Worm (Caenorhabditis elegans) whole organism, young adult: ENCODE measurements around the gene sedl-1.

ENCODE experiments used
- F10E7.11 ChIP-seq: sonication (generic microtip); optimal IDR thresholded peaks from 2 replicates; lab custom pipeline; 2017; ENCODE audit warnings: mild to moderate bottlenecking, missing genetic modification characterization, moderate library complexity, missing compliant biosample characterization
- F33H1.4 ChIP-seq: fragments of 200-800 bp; sonication (Bioruptor generic); IDR thresholded peaks from 2 replicates; pipeline ENCODE4 v1.3.6; 2022; ENCODE audit warnings: missing genetic modification reagents, missing genetic modification characterization, missing compliant biosample characterization
- F52B5.7 ChIP-seq: sonication (generic microtip); optimal IDR thresholded peaks from 2 replicates; lab custom pipeline; 2016; ENCODE audit warnings: mild to moderate bottlenecking, missing genetic modification characterization, missing compliant biosample characterization
- Y53F4B.3 ChIP-seq: fragments of 200-800 bp; sonication (Bioruptor generic); IDR thresholded peaks from 2 replicates; pipeline ENCODE4 v1.3.6; 2022; ENCODE audit warnings: missing genetic modification reagents, missing genetic modification characterization, missing compliant biosample characterization
- Y53G8AR.9 ChIP-seq: fragments of 200-800 bp; sonication (Bioruptor generic); conservative IDR thresholded peaks from 2 replicates; pipeline ENCODE4 v1.3.6; 2022; ENCODE audit warnings: missing genetic modification reagents, missing genetic modification characterization, missing compliant biosample characterization
- Y95B8A.8 ChIP-seq: fragments of 200-800 bp; sonication (Bioruptor generic); IDR thresholded peaks from 2 replicates; pipeline ENCODE4 v1.3.6; 2022; ENCODE audit warnings: missing genetic modification reagents, missing genetic modification characterization, missing compliant biosample characterization
- aptf-2 ChIP-seq: fragments of 200-800 bp; sonication (Bioruptor generic); conservative IDR thresholded peaks from 2 replicates; pipeline ENCODE4 v1.3.6; 2022; ENCODE audit warnings: missing genetic modification reagents, missing genetic modification characterization, missing compliant biosample characterization
- aptf-3 ChIP-seq: fragments of 200-800 bp; sonication (Bioruptor generic); IDR thresholded peaks from 2 replicates; pipeline ENCODE4 v1.3.6; 2022; ENCODE audit warnings: missing genetic modification characterization, missing compliant biosample characterization
- atf-7 ChIP-seq: sonication (generic microtip); optimal IDR thresholded peaks from 2 replicates; lab custom pipeline; 2017; ENCODE audit warnings: mild to moderate bottlenecking, missing genetic modification characterization, missing compliant biosample characterization
- bed-2 ChIP-seq: fragments of 200-800 bp; sonication (Bioruptor generic); IDR thresholded peaks from 2 replicates; pipeline ENCODE4 v1.3.6; 2022; ENCODE audit warnings: missing genetic modification reagents, missing genetic modification characterization, missing compliant biosample characterization
- cebp-1 ChIP-seq, 2 experiments: fragments of 200-800 bp in 1 of 2; sonication (Bioruptor generic) in 1 of 2; sonication (generic microtip) in 1 of 2; IDR thresholded peaks in 1 of 2; optimal IDR thresholded peaks in 1 of 2; 2 replicates each; pipeline versions ENCODE4 v1.3.6 to Lab custom; 2017 to 2022; ENCODE audit warnings: missing compliant biosample characterization in 2 of 2, missing genetic modification characterization in 2 of 2, mild to moderate bottlenecking in 1 of 2, missing genetic modification reagents in 1 of 2, moderate library complexity in 1 of 2
- ceh-58 ChIP-seq: fragments of 200-800 bp; sonication (Bioruptor generic); IDR thresholded peaks from 2 replicates; pipeline ENCODE4 v1.3.6; 2022; ENCODE audit warnings: missing genetic modification characterization, missing compliant biosample characterization
- ceh-91 ChIP-seq: fragments of 200-800 bp; sonication (Bioruptor generic); IDR thresholded peaks from 2 replicates; pipeline ENCODE4 v1.3.6; 2022; ENCODE audit warnings: missing genetic modification reagents, missing genetic modification characterization, missing compliant biosample characterization
- die-1 ChIP-seq: sonication (generic microtip); optimal IDR thresholded peaks from 2 replicates; lab custom pipeline; 2016; ENCODE audit warnings: missing genotype, mild to moderate bottlenecking, missing genetic modification characterization, missing compliant biosample characterization
- dox-1 ChIP-seq: fragments of 200-800 bp; sonication (Bioruptor generic); IDR thresholded peaks from 2 replicates; pipeline ENCODE4 v1.3.6; 2022; ENCODE audit warnings: missing genetic modification reagents, missing genetic modification characterization, missing compliant biosample characterization
- dpl-1 ChIP-seq: fragments of 150-350 bp; optimal IDR thresholded peaks from 2 replicates; lab custom pipeline; 2014; ENCODE audit warnings: missing biosample characterization, missing genetic modification reagents, missing genetic modification characterization
- efl-1 ChIP-seq: fragments of 150-350 bp; optimal IDR thresholded peaks from 2 replicates; lab custom pipeline; 2014; ENCODE audit warnings: missing biosample characterization, missing genetic modification reagents, missing genetic modification characterization
- egrh-3 ChIP-seq: fragments of 200-800 bp; sonication (Bioruptor generic); IDR thresholded peaks from 2 replicates; pipeline ENCODE4 v1.3.6; 2022; ENCODE audit warnings: missing genetic modification reagents, missing genetic modification characterization, missing compliant biosample characterization
- hlh-26 ChIP-seq: fragments of 200-800 bp; sonication (Bioruptor generic); conservative IDR thresholded peaks from 2 replicates; pipeline ENCODE4 v1.3.6; 2022; ENCODE audit warnings: missing genetic modification reagents, missing genetic modification characterization, missing compliant biosample characterization
- hmg-1.2 ChIP-seq: fragments of 200-800 bp; sonication (Bioruptor generic); IDR thresholded peaks from 2 replicates; pipeline ENCODE4 v1.3.6; 2022; ENCODE audit warnings: missing genetic modification reagents, missing genetic modification characterization, missing compliant biosample characterization
- hrde-1 ChIP-seq: sonication (generic microtip); optimal IDR thresholded peaks from 2 replicates; lab custom pipeline; 2016; ENCODE audit warnings: missing genetic modification characterization, mild to moderate bottlenecking, missing compliant biosample characterization, moderate library complexity, missing genotype, missing genetic modification reagents, borderline replicate concordance
- lin-35 ChIP-seq, 3 experiments: fragments of 150-350 bp in 2 of 3; sonication (generic microtip) in 1 of 3; optimal IDR thresholded peaks; 2 replicates each; lab custom pipeline; 2014 to 2018; ENCODE audit warnings: missing biosample characterization in 3 of 3, missing genetic modification characterization in 3 of 3, missing genetic modification reagents in 3 of 3
- lir-1 ChIP-seq: fragments of 200-800 bp; sonication (Bioruptor generic); conservative IDR thresholded peaks from 2 replicates; pipeline ENCODE4 v1.3.6; 2022; ENCODE audit warnings: missing genetic modification reagents, missing genetic modification characterization, missing compliant biosample characterization
- madf-10 ChIP-seq: sonication (generic microtip); optimal IDR thresholded peaks from 2 replicates; lab custom pipeline; 2016; ENCODE audit warnings: mild to moderate bottlenecking, missing genetic modification characterization, missing compliant biosample characterization
- madf-6 ChIP-seq: fragments of 200-800 bp; sonication (Bioruptor generic); IDR thresholded peaks from 2 replicates; pipeline ENCODE4 v1.3.6; 2022; ENCODE audit warnings: missing genetic modification reagents, missing genetic modification characterization, missing compliant biosample characterization
- madf-8 ChIP-seq: fragments of 200-800 bp; sonication (Bioruptor generic); conservative IDR thresholded peaks from 2 replicates; pipeline ENCODE4 v1.3.6; 2022; ENCODE audit warnings: missing genetic modification reagents, missing genetic modification characterization, missing compliant biosample characterization
- mcd-1 ChIP-seq: fragments of 200-800 bp; sonication (Bioruptor generic); IDR thresholded peaks from 2 replicates; pipeline ENCODE4 v1.3.6; 2022; ENCODE audit warnings: missing genetic modification reagents, missing genetic modification characterization, missing compliant biosample characterization
- mel-28 ChIP-seq: sonication (generic microtip); optimal IDR thresholded peaks from 2 replicates; lab custom pipeline; 2016; ENCODE audit warnings: borderline replicate concordance, mild to moderate bottlenecking, missing genetic modification characterization, missing compliant biosample characterization
- nhr-120 ChIP-seq: fragments of 200-800 bp; sonication (Bioruptor generic); IDR thresholded peaks from 2 replicates; pipeline ENCODE4 v1.3.6; 2022; ENCODE audit warnings: missing genetic modification characterization, missing compliant biosample characterization
- nhr-80 ChIP-seq: sonication (generic microtip); optimal IDR thresholded peaks from 2 replicates; lab custom pipeline; 2016; ENCODE audit warnings: missing genetic modification characterization, missing compliant biosample characterization
- rcor-1 ChIP-seq: fragments of 200-800 bp; sonication (Bioruptor generic); IDR thresholded peaks from 2 replicates; pipeline ENCODE4 v1.3.6; 2022; ENCODE audit warnings: missing genetic modification reagents, missing genetic modification characterization, missing compliant biosample characterization
- sdz-38 ChIP-seq: sonication (generic microtip); optimal IDR thresholded peaks from 2 replicates; lab custom pipeline; 2016; ENCODE audit warnings: missing genotype, missing genetic modification characterization, missing compliant biosample characterization
- snpc-3.4 ChIP-seq: sonication (generic microtip); optimal IDR thresholded peaks from 2 replicates; lab custom pipeline; 2017; ENCODE audit warnings: missing genetic modification characterization, mild to moderate bottlenecking, missing compliant biosample characterization, antibody characterized with exemption, moderate library complexity, missing genotype, missing genetic modification reagents
- tbp1 ChIP-seq: fragments of 200-800 bp; sonication (Bioruptor generic); optimal IDR thresholded peaks from 2 replicates; lab custom pipeline; 2018; ENCODE audit warnings: mild to moderate bottlenecking, missing genetic modification characterization, missing compliant biosample characterization
- tbx-9 ChIP-seq: sonication (generic microtip); optimal IDR thresholded peaks from 2 replicates; lab custom pipeline; 2016; ENCODE audit warnings: borderline replicate concordance, missing genetic modification characterization, inconsistent platforms, missing compliant biosample characterization
- zim-3 ChIP-seq: sonication (generic microtip); optimal IDR thresholded peaks from 2 replicates; lab custom pipeline; 2017; ENCODE audit warnings: mild to moderate bottlenecking, missing genetic modification characterization, moderate library complexity, missing compliant biosample characterization
- ztf-22 ChIP-seq: fragments of 200-800 bp; sonication (Bioruptor generic); optimal IDR thresholded peaks from 2 replicates; lab custom pipeline; 2018; ENCODE audit warnings: mild to moderate bottlenecking, missing genetic modification characterization, moderate library complexity, missing compliant biosample characterization
- ztf-25 ChIP-seq: fragments of 200-800 bp; sonication (Bioruptor generic); IDR thresholded peaks from 2 replicates; pipeline ENCODE4 v1.3.6; 2022; ENCODE audit warnings: missing genetic modification reagents, missing genetic modification characterization, missing compliant biosample characterization
- ztf-26 ChIP-seq: sonication (generic microtip); optimal IDR thresholded peaks from 2 replicates; lab custom pipeline; 2017; ENCODE audit warnings: missing genetic modification characterization, missing compliant biosample characterization
- ztf-28 ChIP-seq: fragments of 200-800 bp; sonication (Bioruptor generic); IDR thresholded peaks from 2 replicates; pipeline ENCODE4 v1.3.6; 2022; ENCODE audit warnings: missing genetic modification reagents, missing genetic modification characterization, missing compliant biosample characterization

Gene sedl-1

ce11 chrX:1420524-1420923 is 19.5 kb downstream of the sedl-1 start:
- TF ChIP-seq nhr-80 (tag; lab: Kevin White, UChicago): peak; percentile 9
- no peak for TF ChIP-seq efl-1 (GFP tag; lab: Kevin White, UChicago)
- TF ChIP-seq madf-8 (GFP tag; lab: Robert Waterston, UW): no peak
- TF ChIP-seq ztf-26: no peak
- TF ChIP-seq sdz-38: no peak
- peak; percentile 46 for TF ChIP-seq mcd-1

ce11 chrX:1419163-1419696 is 20.8 kb downstream of the sedl-1 start, which contains the start of gene F19G12.9:
Gene F19G12.9 (plus strand): TSS chrX:1419213.
- TF ChIP-seq nhr-80 (tag; lab: Kevin White, UChicago) (peak; percentile 9), mcd-1 (peak; percentile 84), hmg-1.2 (GFP tag; lab: Robert Waterston, UW) (peak; percentile 58), hrde-1 (tag; lab: Kevin White, UChicago) (no peak)

- TF ChIP-seq dox-1 (GFP tag; lab: Robert Waterston, UW): 0 out of 2 replicates have a peak, but pooled peaks have one; percentile 28
- TF ChIP-seq snpc-3.4 (tag; lab: Kevin White, UChicago): no peak
- TF ChIP-seq mcd-1: 0 out of 2 replicates have a peak, but pooled peaks have one; percentile 29
- no peak for TF ChIP-seq mel-28 (tag; lab: Kevin White, UChicago)
- peak; percentile 37 for TF ChIP-seq nhr-80 (tag; lab: Kevin White, UChicago)
Observed at ce11 chrX:1416776-1417354, 23.2 kb downstream of the sedl-1 start, which contains the start of the genes F19G12.4 and F19G12.8. Gene F19G12.4 (plus strand): TSS chrX:1417304. Gene F19G12.8 (plus strand): TSS chrX:1417320.

ce11 chrX:1412844-1413243 is 27.2 kb downstream of the sedl-1 start, which contains the start of gene srh-19:
Gene srh-19 (plus strand): TSS chrX:1413144.
- TF ChIP-seq madf-6 (GFP tag; lab: Robert Waterston, UW): no peak
- TF ChIP-seq Y53F4B.3 (GFP tag; lab: Robert Waterston, UW): no peak
- TF ChIP-seq nhr-120 (GFP tag; lab: Robert Waterston, UW): no peak
- TF ChIP-seq Y53G8AR.9 (GFP tag; lab: Robert Waterston, UW): no peak
- no peak for TF ChIP-seq lin-35 (GFP tag; optimal IDR thresholded peaks at IDR 0.05; lab: Kevin White, UChicago)
- TF ChIP-seq zim-3 (tag; lab: Kevin White, UChicago): no peak
- no peak for TF ChIP-seq ceh-58
- TF ChIP-seq madf-8 (GFP tag; lab: Robert Waterston, UW): no peak
- no peak for TF ChIP-seq ztf-22 (GFP tag; lab: Kevin White, UChicago)
- TF ChIP-seq dpl-1 (GFP tag; lab: Kevin White, UChicago): no peak
- TF ChIP-seq aptf-3 (GFP tag; lab: Robert Waterston, UW): no peak
- no peak for TF ChIP-seq ztf-28 (GFP tag; lab: Robert Waterston, UW)
- no peak for TF ChIP-seq F10E7.11 (tag; lab: Kevin White, UChicago)
- TF ChIP-seq tbp1: no peak
- no peak for TF ChIP-seq die-1 (tag; lab: Kevin White, UChicago)
- TF ChIP-seq lir-1: no peak
- no peak for TF ChIP-seq F33H1.4 (GFP tag; lab: Robert Waterston, UW)
- TF ChIP-seq egrh-3 (GFP tag; lab: Robert Waterston, UW): no peak
- TF ChIP-seq bed-2 (GFP tag; lab: Robert Waterston, UW): no peak

ce11 chrX:1410552-1410951 is 29.5 kb downstream of the sedl-1 start, which contains the start of gene abu-2:
Gene abu-2 (minus strand): TSS chrX:1410652.
- TF ChIP-seq ztf-25 (GFP tag; lab: Robert Waterston, UW): no peak
- no peak for TF ChIP-seq nhr-80 (tag; lab: Kevin White, UChicago)
- no peak for TF ChIP-seq ztf-28 (GFP tag; lab: Robert Waterston, UW)
- TF ChIP-seq cebp-1 (GFP tag; IDR thresholded peaks at IDR 0.05; lab: Robert Waterston, UW): no peak
- TF ChIP-seq cebp-1 (tag; optimal IDR thresholded peaks at IDR 0.05; lab: Kevin White, UChicago): no peak
- TF ChIP-seq Y95B8A.8 (GFP tag; lab: Robert Waterston, UW): no peak
- no peak for TF ChIP-seq F52B5.7 (tag; lab: Kevin White, UChicago)
- TF ChIP-seq tbx-9 (tag; lab: Kevin White, UChicago): no peak
- TF ChIP-seq rcor-1 (GFP tag; lab: Robert Waterston, UW): no peak
- no peak for TF ChIP-seq madf-10 (tag; lab: Kevin White, UChicago)
- no peak for TF ChIP-seq hlh-26 (GFP tag; lab: Robert Waterston, UW)
- TF ChIP-seq aptf-2 (GFP tag; lab: Robert Waterston, UW): no peak
- no peak for TF ChIP-seq atf-7 (tag; lab: Kevin White, UChicago)
- no peak for TF ChIP-seq ceh-91
